Worm (Caenorhabditis elegans) whole organism, L4/young adult: ENCODE results near the gene swsn-7.

Experiments used
- W03F9.2 ChIP-seq: fragments of 150-350 bp; optimal IDR thresholded peaks from 2 replicates; lab custom pipeline; 2014; ENCODE audit warnings: missing biosample characterization, missing genetic modification characterization
- him-1 ChIP-seq: sonication (generic microtip); optimal IDR thresholded peaks from 2 replicates; lab custom pipeline; 2016; ENCODE audit warnings: missing genotype, missing genetic modification reagents, missing genetic modification characterization, missing compliant biosample characterization

ce11 chrII:7986928-7987327, 40.6 kb downstream of the swsn-7 start:
- TF ChIP-seq him-1 (tag; lab: Kevin White, UChicago) (no peak), W03F9.2 (tag; lab: Kevin White, UChicago) (no peak)
